Fruit fly (Drosophila melanogaster): ENCODE data around the gene Mnat9.

Gene Mnat9

DNA sequence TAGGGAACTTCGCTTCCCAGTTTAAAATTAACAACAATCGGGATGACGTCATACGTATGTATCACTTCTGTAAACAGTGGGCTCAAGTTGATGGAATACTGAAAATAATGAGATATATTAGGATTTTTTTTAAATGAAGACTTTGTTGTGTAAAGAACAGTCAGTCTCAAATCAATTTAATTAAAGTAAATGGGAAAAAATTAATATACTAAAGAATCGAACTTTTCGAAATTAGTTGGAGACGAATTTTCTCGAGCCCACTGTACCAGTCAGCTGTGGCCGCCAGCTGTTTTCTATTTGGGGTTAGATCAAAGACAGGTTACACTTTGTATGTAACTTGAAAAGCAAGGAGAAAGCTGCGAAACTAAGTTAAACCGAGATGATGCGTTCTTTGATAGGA lies 27.6 kb downstream of the Mnat9 start, which contains the start of gene CG1635 (continued):
- TF ChIP-seq ac (GFP tag; optimal IDR thresholded peaks at IDR 0.05) (peak; percentile 97), shn (GFP tag; optimal IDR thresholded peaks at IDR 0.05) (peak; percentile 97), CG33557 (GFP tag; optimal IDR thresholded peaks at IDR 0.05) (peak; percentile 99), Oaz (GFP tag; IDR thresholded peaks at IDR 0.05) (peak; percentile 99), Dll (GFP tag; IDR thresholded peaks at IDR 0.05; ENCODE audit: partially characterized antibody) (peak; percentile 72), corto (GFP tag; optimal IDR thresholded peaks at IDR 0.05) (peak; percentile 94), H2.0 (GFP tag; IDR thresholded peaks at IDR 0.05) (peak; percentile 99), pum (GFP tag; optimal IDR thresholded peaks at IDR 0.05) (peak; percentile 97), HmgZ (tag; optimal IDR thresholded peaks at IDR 0.05) (peak; percentile 100), ase (GFP tag; IDR thresholded peaks at IDR 0.05) (peak; percentile 99), Camta (GFP tag; optimal IDR thresholded peaks at IDR 0.05) (peak; percentile 98), ttk (GFP tag; IDR thresholded peaks at IDR 0.05) (peak; percentile 99), CG11723 (GFP tag; optimal IDR thresholded peaks at IDR 0.05) (peak; percentile 99), CG13287 (GFP tag; IDR thresholded peaks at IDR 0.05; ENCODE audit: partially characterized antibody) (peak; percentile 84), exex (tag; optimal IDR thresholded peaks at IDR 0.05) (peak; percentile 98), CG6791 (GFP tag; IDR thresholded peaks at IDR 0.05; ENCODE audit: partially characterized antibody) (peak; percentile 66; the same call in 2 of the 3 replicates), zfh2 (GFP tag; optimal IDR thresholded peaks at IDR 0.05) (peak; percentile 98), CG13424 (tag; optimal IDR thresholded peaks at IDR 0.05) (peak; percentile 100), CG31388 (GFP tag; optimal IDR thresholded peaks at IDR 0.05) (peak; percentile 95), CG10431 (GFP tag; optimal IDR thresholded peaks at IDR 0.05) (peak; percentile 98), CG7745 (tag; optimal IDR thresholded peaks at IDR 0.05) (peak; percentile 96), ranshi (GFP tag; IDR thresholded peaks at IDR 0.05) (peak; percentile 100), CG9797 (GFP tag; optimal IDR thresholded peaks at IDR 0.05) (peak; percentile 64), onecut (GFP tag; IDR thresholded peaks at IDR 0.05) (peak; percentile 97), dpn (GFP tag; optimal IDR thresholded peaks at IDR 0.05) (peak; percentile 98 to 99), CG18619 (GFP tag; optimal IDR thresholded peaks at IDR 0.05) (peak; percentile 99), CG17359 (tag; optimal IDR thresholded peaks at IDR 0.05) (peak; percentile 100), klu (GFP tag; IDR thresholded peaks at IDR 0.05) (peak; percentile 98), Elba2 (GFP tag; optimal IDR thresholded peaks at IDR 0.05) (peak; percentile 91), mld (GFP tag; IDR thresholded peaks at IDR 0.05; ENCODE audit: partially characterized antibody) (0 out of 3 replicates have a peak, but pooled peaks have one; percentile 56), Hmx (GFP tag; optimal IDR thresholded peaks at IDR 0.05) (peak; percentile 88), maf-S (GFP tag; optimal IDR thresholded peaks at IDR 0.05) (peak; percentile 96), Gug (GFP tag; IDR thresholded peaks at IDR 0.05) (peak; percentile 96), sr (GFP tag; IDR thresholded peaks at IDR 0.05) (peak; percentile 97), CG12769 (tag; optimal IDR thresholded peaks at IDR 0.05) (peak; percentile 99), Meics (GFP tag; optimal IDR thresholded peaks at IDR 0.05) (peak; percentile 99), hbn (GFP tag; IDR thresholded peaks at IDR 0.05; ENCODE audit: partially characterized antibody) (peak; percentile 48), Bdp1 (GFP tag; optimal IDR thresholded peaks at IDR 0.05) (peak; percentile 94), CG10654 (GFP tag; optimal IDR thresholded peaks at IDR 0.05) (peak; percentile 98), Antp (GFP tag; optimal IDR thresholded peaks at IDR 0.05) (peak; percentile 91), usp (GFP tag; optimal IDR thresholded peaks at IDR 0.05) (no peak), TFAM (GFP tag; optimal IDR thresholded peaks at IDR 0.05) (peak; percentile 94), Doc2 (GFP tag; IDR thresholded peaks at IDR 0.05) (peak; percentile 95), CG17568 (GFP tag; optimal IDR thresholded peaks at IDR 0.05) (peak; percentile 99), CG13775 (GFP tag; optimal IDR thresholded peaks at IDR 0.05) (peak; percentile 99), Nf-YC (tag; optimal IDR thresholded peaks at IDR 0.05) (peak; percentile 94)

Data from whole organism, embryonic.